Fruit fly (Drosophila melanogaster) whole organism: Measurements from ENCODE around the gene Spn27A.

Source experiments
- CG8478 ChIP-seq: fragments of >200 bp; optimal IDR thresholded peaks from 2 replicates; lab custom pipeline; 2018; ENCODE audit warnings: inconsistent platforms
- EcR ChIP-seq, 2 experiments: fragments of >200 bp; optimal IDR thresholded peaks; 2 replicates each; lab custom pipeline; 2017; ENCODE audit warnings: missing biosample characterization in 2 of 2, missing genetic modification characterization in 2 of 2, missing genetic modification reagents in 2 of 2
- pan ChIP-seq: fragments of >200 bp; optimal IDR thresholded peaks from 2 replicates; lab custom pipeline; 2017
- psq ChIP-seq: fragments of >200 bp; optimal IDR thresholded peaks from 2 replicates; lab custom pipeline; 2017
- usp ChIP-seq: fragments of >200 bp; optimal IDR thresholded peaks from 2 replicates; lab custom pipeline; 2017; ENCODE audit warnings: missing biosample characterization, missing genetic modification characterization, mixed read lengths

DNA sequence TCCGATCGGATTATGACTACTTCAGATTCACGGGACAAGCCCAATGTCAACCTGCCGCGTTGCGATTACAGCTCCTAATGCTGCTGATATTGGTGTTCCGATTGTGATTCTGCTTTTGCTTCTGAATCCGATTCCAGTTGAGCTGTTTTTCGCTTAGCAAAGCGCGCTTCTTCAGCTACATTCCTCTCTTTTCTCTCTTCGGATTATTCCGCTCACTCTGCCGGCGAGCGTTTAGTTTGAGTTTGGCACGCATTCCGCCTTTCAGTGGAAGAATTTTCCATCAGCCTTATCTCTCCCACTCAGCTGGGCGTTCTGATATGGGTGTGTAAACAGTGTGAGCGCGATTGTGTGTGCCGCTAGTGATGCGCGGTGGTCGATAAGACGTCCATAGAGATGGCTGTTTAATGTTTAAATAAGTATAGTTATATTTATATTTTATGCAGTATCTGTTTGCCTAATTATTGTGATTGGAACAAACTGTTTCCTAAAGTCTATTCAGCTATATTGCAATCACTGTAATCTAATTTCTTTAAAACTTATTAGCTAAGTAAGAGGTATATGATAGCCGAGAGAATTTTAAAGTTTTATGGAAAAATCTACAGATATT, 5.3 kb downstream of the Spn27A start, which contains the start of gene Galt:
- no peak for TF ChIP-seq CG8478
- TF ChIP-seq pan (lab: Kevin White, UChicago) = no peak
- no peak for TF ChIP-seq EcR (GFP tag; optimal IDR thresholded peaks at IDR 0.05; lab: Kevin White, UChicago)
- no peak for TF ChIP-seq usp
- no peak for TF ChIP-seq psq (lab: Kevin White, UChicago)
